Worm (Caenorhabditis elegans): ENCODE data around the gene cng-3.

The cng-3 gene

DNA sequence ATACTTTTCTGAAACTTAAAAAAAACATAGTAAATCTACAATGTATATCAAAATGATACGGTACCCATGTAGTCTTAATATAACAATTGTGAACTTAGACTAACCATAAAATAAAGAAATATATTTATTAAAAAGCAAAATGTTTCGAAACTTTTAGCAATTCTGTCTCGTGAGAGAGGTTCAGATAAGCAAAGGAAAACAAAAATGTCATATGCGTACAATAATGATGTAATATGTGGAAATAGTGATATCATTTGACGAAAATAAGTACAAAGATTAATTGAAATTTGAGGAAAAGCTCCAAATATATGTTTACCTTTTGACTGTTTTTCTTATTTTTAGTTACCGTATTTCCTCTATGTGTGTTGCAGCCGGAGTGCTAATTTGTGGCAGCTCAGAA lies 33.3 kb upstream of the cng-3 start:
- peak; percentile 15 for TF ChIP-seq nhr-77 (tag; optimal IDR thresholded peaks at IDR 0.05)
- TF ChIP-seq mep-1 (tag; optimal IDR thresholded peaks at IDR 0.05), result peak; percentile 3
- TF ChIP-seq Y75B8A.6 (GFP tag; IDR thresholded peaks at IDR 0.05), result no peak
- TF ChIP-seq hif-1 (tag; optimal IDR thresholded peaks at IDR 0.05), result peak in 1 of 2 experiments; percentile 40
- no peak for TF ChIP-seq Y48G9A.11 (GFP tag; IDR thresholded peaks at IDR 0.05)
- no peak for TF ChIP-seq duxl-1 (tag; optimal IDR thresholded peaks at IDR 0.05; ENCODE audit: poor library complexity)
- TF ChIP-seq zip-2 (tag; optimal IDR thresholded peaks at IDR 0.05), result peak; percentile 76
- no peak for TF ChIP-seq daf-16 (GFP tag; optimal IDR thresholded peaks at IDR 0.05)
- TF ChIP-seq daf-16 (tag; optimal IDR thresholded peaks at IDR 0.05), result peak; percentile 72
- TF ChIP-seq dpl-1 (GFP tag; optimal IDR thresholded peaks at IDR 0.05), result no peak
- no peak for TF ChIP-seq ceh-62 (tag; optimal IDR thresholded peaks at IDR 0.05)
- TF ChIP-seq lsy-2 (tag; optimal IDR thresholded peaks at IDR 0.05), result peak in 1 of 2 experiments; percentile 25
- peak; percentile 40 for TF ChIP-seq dve-1 (tag; optimal IDR thresholded peaks at IDR 0.05; ENCODE audit: insufficient read depth)
- TF ChIP-seq T20F7.1 (GFP tag; optimal IDR thresholded peaks at IDR 0.05), result peak; percentile 55
- peak; percentile 10 for TF ChIP-seq hlh-30 (tag; optimal IDR thresholded peaks at IDR 0.05; ENCODE audit: insufficient read depth)
- no peak for TF ChIP-seq ceh-44 (GFP tag; IDR thresholded peaks at IDR 0.05)
- peak; percentile 14 for TF ChIP-seq nhr-28 (tag; optimal IDR thresholded peaks at IDR 0.05)
- TF ChIP-seq ctbp-1 (GFP tag; IDR thresholded peaks at IDR 0.05), result no peak
- TF ChIP-seq ztf-7 (tag; optimal IDR thresholded peaks at IDR 0.05), result peak; percentile 94

DNA sequence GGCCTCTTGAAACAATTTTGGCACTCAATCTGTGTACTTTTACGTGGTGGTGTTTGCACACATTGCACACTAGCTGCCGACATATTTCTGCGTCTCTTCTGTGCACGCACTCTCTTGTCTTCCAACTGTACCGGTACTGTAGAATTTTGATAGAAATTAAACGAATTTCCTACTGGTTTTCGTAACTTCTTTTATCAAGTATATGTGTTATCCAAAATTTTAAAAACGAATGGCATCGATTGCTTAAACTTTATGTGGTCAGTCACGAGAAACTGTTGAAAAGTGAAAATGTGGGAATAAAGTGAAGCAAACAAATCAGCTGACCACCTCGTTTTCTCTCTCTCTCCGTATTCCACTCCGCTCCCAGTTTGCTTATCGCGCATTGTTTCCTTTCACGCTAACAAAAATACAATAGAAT lies 32.5 kb upstream of the cng-3 start:
- TF ChIP-seq lin-13 (GFP tag; optimal IDR thresholded peaks at IDR 0.05), result peak; percentile 19
- no peak for TF ChIP-seq egl-43 (GFP tag; IDR thresholded peaks at IDR 0.05)
- TF ChIP-seq nhr-102 (tag; optimal IDR thresholded peaks at IDR 0.05), result no peak
- no peak; the same call in 1 of the 2 replicates for TF ChIP-seq lin-1 (GFP tag; IDR thresholded peaks at IDR 0.05)
- TF ChIP-seq ceh-44 (GFP tag; IDR thresholded peaks at IDR 0.05), result no peak
- peak; percentile 19 to 20 for TF ChIP-seq hif-1 (tag; optimal IDR thresholded peaks at IDR 0.05)
- TF ChIP-seq daf-16 (GFP tag; optimal IDR thresholded peaks at IDR 0.05), result no peak
- peak; percentile 78 for TF ChIP-seq daf-16 (tag; optimal IDR thresholded peaks at IDR 0.05)
- peak; percentile 22 for TF ChIP-seq T20F7.1 (GFP tag; optimal IDR thresholded peaks at IDR 0.05)
- TF ChIP-seq nhr-41 (GFP tag; IDR thresholded peaks at IDR 0.05), result no peak
- no peak for TF ChIP-seq Y5F2A.4 (GFP tag; optimal IDR thresholded peaks at IDR 0.05)
- peak; percentile 78 for TF ChIP-seq nhr-77 (tag; optimal IDR thresholded peaks at IDR 0.05)
- TF ChIP-seq arid-1 (GFP tag; conservative IDR thresholded peaks at IDR 0.05), result no peak
- no peak for TF ChIP-seq set-16 (GFP tag; IDR thresholded peaks at IDR 0.05)
- TF ChIP-seq T26A8.4 (GFP tag; IDR thresholded peaks at IDR 0.05), result no peak
- no peak for TF ChIP-seq sdz-12 (GFP tag; optimal IDR thresholded peaks at IDR 0.05)
- TF ChIP-seq ztf-11 (tag; optimal IDR thresholded peaks at IDR 0.05), result no peak
- TF ChIP-seq dpl-1 (GFP tag; optimal IDR thresholded peaks at IDR 0.05), result peak; percentile 22
- no peak for TF ChIP-seq lin-39 (tag; optimal IDR thresholded peaks at IDR 0.05)
- TF ChIP-seq pqm-1 (tag; optimal IDR thresholded peaks at IDR 0.05), result peak; percentile 38
- no peak for TF ChIP-seq mxl-2 (GFP tag; conservative IDR thresholded peaks at IDR 0.05)
- no peak for TF ChIP-seq zip-2 (tag; optimal IDR thresholded peaks at IDR 0.05)
- TF ChIP-seq dmd-6 (GFP tag; IDR thresholded peaks at IDR 0.05), result peak; percentile 60
- no peak for TF ChIP-seq ctbp-1 (GFP tag; IDR thresholded peaks at IDR 0.05)
- peak in 1 of 2 experiments; percentile 51 for TF ChIP-seq lsy-2 (tag; optimal IDR thresholded peaks at IDR 0.05)
- TF ChIP-seq zfp-3 (GFP tag; conservative IDR thresholded peaks at IDR 0.05), result no peak
- TF ChIP-seq cey-2 (tag; optimal IDR thresholded peaks at IDR 0.05; ENCODE audit: borderline replicate concordance, insufficient read depth), result no peak
- 0 out of 2 replicates have a peak, but pooled peaks have one; percentile 53 for TF ChIP-seq Y48G9A.11 (GFP tag; IDR thresholded peaks at IDR 0.05)
- no peak for TF ChIP-seq D1046.2 (GFP tag; IDR thresholded peaks at IDR 0.05)
- TF ChIP-seq saeg-2 (GFP tag; IDR thresholded peaks at IDR 0.05), result no peak
- no peak for TF ChIP-seq F10B5.3 (tag; optimal IDR thresholded peaks at IDR 0.05)
- peak; percentile 67 for TF ChIP-seq snpc-4 (tag; optimal IDR thresholded peaks at IDR 0.05)
- TF ChIP-seq R02D3.7 (tag; optimal IDR thresholded peaks at IDR 0.05), result no peak
- TF ChIP-seq duxl-1 (tag; optimal IDR thresholded peaks at IDR 0.05; ENCODE audit: poor library complexity), result peak; percentile 46
- peak; percentile 9 for TF ChIP-seq jun-1 (tag; optimal IDR thresholded peaks at IDR 0.05)
- no peak for TF ChIP-seq hmg-1.1 (GFP tag; IDR thresholded peaks at IDR 0.05)
- no peak for TF ChIP-seq F44E2.7 (GFP tag; IDR thresholded peaks at IDR 0.05)
- TF ChIP-seq lim-7 (GFP tag; IDR thresholded peaks at IDR 0.05), result no peak
- TF ChIP-seq fkh-10 (GFP tag; optimal IDR thresholded peaks at IDR 0.05), result no peak
- TF ChIP-seq mxl-3 (GFP tag; optimal IDR thresholded peaks at IDR 0.05), result peak; percentile 74
